Worm (Caenorhabditis elegans): ENCODE measurements around the gene tsr-2.

tsr-2 gene

ce11 chrIV:16684224-16684623, 27.8 kb downstream of the tsr-2 start:
- TF ChIP-seq lin-32 (GFP tag; optimal IDR thresholded peaks at IDR 0.05) = no peak
- TF ChIP-seq ham-2 (GFP tag; optimal IDR thresholded peaks at IDR 0.05) = peak; percentile 23
- peak; percentile 41 for TF ChIP-seq ceh-83 (GFP tag; optimal IDR thresholded peaks at IDR 0.05)
- peak; percentile 57 for TF ChIP-seq M03D4.4 (tag; optimal IDR thresholded peaks at IDR 0.05)
- no peak for TF ChIP-seq sptf-1 (tag; optimal IDR thresholded peaks at IDR 0.05)

DNA sequence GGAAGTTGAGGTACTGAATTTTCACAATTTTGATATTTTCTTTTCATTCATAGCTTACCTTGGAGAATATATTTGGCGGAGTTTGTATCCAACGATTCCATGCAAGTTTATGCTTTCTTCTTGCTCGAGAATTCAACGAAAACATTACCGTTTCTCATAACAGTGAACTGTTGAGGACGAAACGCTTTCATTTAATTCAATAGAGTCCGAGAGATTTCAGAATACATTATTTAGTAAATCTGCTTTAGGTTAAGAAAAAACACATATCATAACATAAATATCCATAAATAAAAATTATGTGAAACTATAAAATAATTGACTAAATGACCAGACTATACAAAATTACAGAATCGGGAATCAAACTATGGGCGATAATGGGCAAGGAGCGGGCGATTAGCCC, 38.2 kb downstream of the tsr-2 start, which contains the start of gene Y51H4A.941:
Gene Y51H4A.941, minus strand, starts transcription at position 101 of the 400 bp plus-strand sequence.
- TF ChIP-seq ztf-11 (tag; optimal IDR thresholded peaks at IDR 0.05) = no peak
- TF ChIP-seq lin-32 (GFP tag; optimal IDR thresholded peaks at IDR 0.05) = no peak
- no peak for TF ChIP-seq ceh-43 (GFP tag; optimal IDR thresholded peaks at IDR 0.05)
- TF ChIP-seq elt-3 (tag; optimal IDR thresholded peaks at IDR 0.05) = no peak
- no peak for TF ChIP-seq elt-1 (tag; optimal IDR thresholded peaks at IDR 0.05; ENCODE audit: borderline replicate concordance, insufficient read depth)
- no peak for TF ChIP-seq M03D4.4 (tag; optimal IDR thresholded peaks at IDR 0.05)
- TF ChIP-seq sptf-1 (tag; optimal IDR thresholded peaks at IDR 0.05) = no peak
- TF ChIP-seq snpc-4 (tag; optimal IDR thresholded peaks at IDR 0.05) = no peak
- TF ChIP-seq sem-2 (GFP tag; optimal IDR thresholded peaks at IDR 0.05) = no peak
- TF ChIP-seq unc-39 (tag; optimal IDR thresholded peaks at IDR 0.05) = no peak
- TF ChIP-seq nhr-237 (tag; optimal IDR thresholded peaks at IDR 0.05) = no peak
- no peak for TF ChIP-seq hlh-1 (tag; optimal IDR thresholded peaks at IDR 0.05)
- TF ChIP-seq ceh-83 (GFP tag; optimal IDR thresholded peaks at IDR 0.05) = no peak
- TF ChIP-seq unc-120 (tag; optimal IDR thresholded peaks at IDR 0.05; ENCODE audit: poor library complexity, severe bottlenecking) = no peak
- TF ChIP-seq cnd-1 (tag; optimal IDR thresholded peaks at IDR 0.05) = no peak
- TF ChIP-seq ces-1 (GFP tag; optimal IDR thresholded peaks at IDR 0.05) = no peak
- no peak for TF ChIP-seq ham-2 (GFP tag; optimal IDR thresholded peaks at IDR 0.05)
- no peak for TF ChIP-seq bed-3 (GFP tag; optimal IDR thresholded peaks at IDR 0.05)
- TF ChIP-seq drap-1 (GFP tag; optimal IDR thresholded peaks at IDR 0.05) = no peak

DNA sequence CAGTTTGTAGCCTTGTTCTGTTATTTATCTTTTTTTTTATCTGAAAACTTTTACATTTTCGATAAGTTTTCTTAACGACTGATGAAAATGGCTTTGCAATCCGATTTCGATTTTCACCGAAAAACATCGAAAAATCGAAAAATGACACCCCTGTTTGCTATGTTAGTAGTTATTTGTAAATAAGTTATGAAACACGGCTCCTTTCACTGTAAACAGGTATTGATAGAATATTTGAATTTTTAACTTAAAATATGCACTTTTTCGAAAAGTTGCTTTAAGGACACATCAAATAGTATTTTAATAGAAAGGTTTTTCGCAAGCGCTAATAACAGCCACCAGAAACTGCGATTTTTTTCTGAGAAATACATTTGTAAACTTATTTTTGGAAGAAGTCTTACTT, 40.0 kb downstream of the tsr-2 start:
- TF ChIP-seq ces-1 (GFP tag; optimal IDR thresholded peaks at IDR 0.05) (no peak), unc-62 (GFP tag; optimal IDR thresholded peaks at IDR 0.05) (no peak), bed-3 (GFP tag; optimal IDR thresholded peaks at IDR 0.05) (no peak), nhr-28 (tag; optimal IDR thresholded peaks at IDR 0.05) (no peak), unc-120 (tag; optimal IDR thresholded peaks at IDR 0.05; ENCODE audit: poor library complexity, severe bottlenecking) (no peak), mep-1 (tag; optimal IDR thresholded peaks at IDR 0.05) (no peak), hlh-1 (tag; optimal IDR thresholded peaks at IDR 0.05) (no peak), nhr-2 (tag; optimal IDR thresholded peaks at IDR 0.05) (no peak), blmp-1 (tag; optimal IDR thresholded peaks at IDR 0.05) (no peak), nhr-76 (tag; optimal IDR thresholded peaks at IDR 0.05) (no peak), ceh-43 (GFP tag; optimal IDR thresholded peaks at IDR 0.05) (no peak), unc-39 (tag; optimal IDR thresholded peaks at IDR 0.05) (no peak), drap-1 (GFP tag; optimal IDR thresholded peaks at IDR 0.05) (no peak), lin-32 (GFP tag; optimal IDR thresholded peaks at IDR 0.05) (no peak), ham-2 (GFP tag; optimal IDR thresholded peaks at IDR 0.05) (no peak)

DNA sequence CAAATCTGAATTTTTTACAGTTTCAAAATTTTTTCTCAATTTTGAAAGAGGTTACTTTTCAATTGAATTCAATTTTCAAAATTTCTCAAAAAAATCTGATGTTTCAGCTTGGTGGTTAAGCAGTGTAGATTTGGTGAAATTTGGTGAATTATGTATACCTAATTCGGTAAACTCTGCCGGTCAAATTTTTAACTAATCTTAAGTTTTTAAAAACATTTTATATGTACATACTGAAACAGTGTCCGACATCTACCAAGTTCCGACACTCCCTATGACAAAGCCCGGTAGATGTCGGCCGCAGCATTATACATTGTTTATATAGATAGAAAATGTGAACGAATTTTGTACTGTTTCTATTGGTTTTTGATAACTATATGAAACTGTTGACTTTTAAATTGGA, 50.5 kb downstream of the tsr-2 start:
- TF ChIP-seq mep-1 (tag; optimal IDR thresholded peaks at IDR 0.05) (no peak), unc-62 (GFP tag; optimal IDR thresholded peaks at IDR 0.05) (no peak), nhr-28 (tag; optimal IDR thresholded peaks at IDR 0.05) (no peak), M03D4.4 (tag; optimal IDR thresholded peaks at IDR 0.05) (no peak), hlh-1 (tag; optimal IDR thresholded peaks at IDR 0.05) (no peak), nhr-237 (tag; optimal IDR thresholded peaks at IDR 0.05) (no peak), ham-2 (GFP tag; optimal IDR thresholded peaks at IDR 0.05) (no peak), lin-32 (GFP tag; optimal IDR thresholded peaks at IDR 0.05) (no peak), blmp-1 (tag; optimal IDR thresholded peaks at IDR 0.05) (no peak), cnd-1 (tag; optimal IDR thresholded peaks at IDR 0.05) (no peak), lsy-2 (tag; optimal IDR thresholded peaks at IDR 0.05) (no peak), nhr-12 (tag; optimal IDR thresholded peaks at IDR 0.05) (no peak), pha-4 (tag; optimal IDR thresholded peaks at IDR 0.05) (no peak), nhr-2 (tag; optimal IDR thresholded peaks at IDR 0.05) (no peak), tbx-8 (GFP tag; optimal IDR thresholded peaks at IDR 0.05) (no peak), sptf-1 (tag; optimal IDR thresholded peaks at IDR 0.05) (no peak), drap-1 (GFP tag; optimal IDR thresholded peaks at IDR 0.05) (no peak)

Data from whole organism, mixed stage, embryonic.